Fruit fly (Drosophila melanogaster) whole organism, larva: ENCODE results near the gene FER.

ENCODE experiments used
- noc ChIP-seq: fragments of 200-800 bp; sonication (Bioruptor generic); optimal IDR thresholded peaks from 3 replicates; lab custom pipeline; 2019; ENCODE audit warnings: missing biosample characterization, mild to moderate bottlenecking, missing genetic modification characterization, moderate library complexity

The FER gene

dm6 chr3R:9420439-9421234, 26.3 kb upstream of the FER start:
- no peak for TF ChIP-seq noc (tag; lab: Kevin White, UChicago)

dm6 chr3R:9419300-9419652, 24.9 kb upstream of the FER start:
- TF ChIP-seq noc (tag; lab: Kevin White, UChicago): no peak

dm6 chr3R:9418373-9419299, 24.3 kb upstream of the FER start:
- no peak for TF ChIP-seq noc (tag; lab: Kevin White, UChicago)

dm6 chr3R:9417577-9418334, 23.4 kb upstream of the FER start, which contains the start of gene ps:
Gene ps (plus strand): TSS chr3R:9417940.
- peak; percentile 61 for TF ChIP-seq noc (tag; lab: Kevin White, UChicago)

- TF ChIP-seq noc (tag; lab: Kevin White, UChicago): no peak
These were observed 22.6 kb upstream of the FER start for dm6 chr3R:9416951-9417350.

dm6 chr3R:9411928-9412640, 17.7 kb upstream of the FER start, which contains the start of the genes Task7 and alpha-Man-IIa:
Gene Task7 (minus strand): TSS chr3R:9412293.
Gene alpha-Man-IIa (plus strand): TSS chr3R:9412548.
- TF ChIP-seq noc (tag; lab: Kevin White, UChicago): no peak

dm6 chr3R:9410182-9410581, 15.8 kb upstream of the FER start, which contains the start of gene betaTub85D:
Gene betaTub85D (minus strand): TSS chr3R:9410282.
- TF ChIP-seq noc (tag; lab: Kevin White, UChicago): no peak

- TF ChIP-seq noc (tag; lab: Kevin White, UChicago): no peak
These were observed 13.7 kb upstream of the FER start, which contains the start of gene CG44261 for dm6 chr3R:9408069-9408468. Gene CG44261 (minus strand): TSS chr3R:9408169.

dm6 chr3R:9404104-9404512, 9.8 kb upstream of the FER start, which contains the start of the genes CG9356, BBIP1 and CG8135:
Gene CG9356 (minus strand): TSS chr3R:9404269.
Gene BBIP1 (plus strand): TSS chr3R:9404385.
Gene CG8135 (plus strand): TSS chr3R:9404385.
- TF ChIP-seq noc (tag; lab: Kevin White, UChicago): peak; percentile 65

dm6 chr3R:9401127-9401603, 6.8 kb upstream of the FER start, which contains the start of the genes RpL34b and CG8132:
Gene RpL34b (minus strand): TSS chr3R:9401226.
Gene CG8132 (plus strand): TSS chr3R:9401495.
- peak; percentile 96 for TF ChIP-seq noc (tag; lab: Kevin White, UChicago)

dm6 chr3R:9399951-9400392, 5.6 kb upstream of the FER start, which contains the start of gene CG34117:
Gene CG34117 (minus strand): TSS chr3R:9400053.
- peak; percentile 85 for TF ChIP-seq noc (tag; lab: Kevin White, UChicago)

dm6 chr3R:9399074-9399473, 4.7 kb upstream of the FER start:
- TF ChIP-seq noc (tag; lab: Kevin White, UChicago): no peak

- TF ChIP-seq noc (tag; lab: Kevin White, UChicago): no peak
These were observed 3.5 kb upstream of the FER start, which contains the start of gene Or85f for dm6 chr3R:9397890-9398289. Gene Or85f (plus strand): TSS chr3R:9398190.

dm6 chr3R:9395998-9396397, 1.7 kb upstream of the FER start:
- no peak for TF ChIP-seq noc (tag; lab: Kevin White, UChicago)
